Worm (Caenorhabditis elegans) whole organism, midembryonic: ENCODE results near the gene nhr-36.

ENCODE experiments used
- T22C8.4 ChIP-seq: fragments of 200-800 bp; sonication (Bioruptor generic); IDR thresholded peaks from 2 replicates; pipeline ENCODE4 v1.3.6; 2022; ENCODE audit warnings: missing genetic modification characterization, missing compliant biosample characterization
- klf-2 ChIP-seq: fragments of 200-800 bp; sonication (Bioruptor generic); conservative IDR thresholded peaks from 2 replicates; pipeline ENCODE4 v1.3.6; 2022; ENCODE audit warnings: missing genetic modification reagents, missing genetic modification characterization, missing compliant biosample characterization
- tab-1 ChIP-seq: fragments of 200-800 bp; sonication (Bioruptor generic); IDR thresholded peaks from 2 replicates; pipeline ENCODE4 v1.3.6; 2022; ENCODE audit warnings: missing genetic modification characterization, missing compliant biosample characterization
- ztf-23 ChIP-seq: fragments of 200-800 bp; sonication (Bioruptor generic); IDR thresholded peaks from 2 replicates; pipeline ENCODE4 v1.3.6; 2022; ENCODE audit warnings: missing genetic modification reagents, missing genetic modification characterization, missing compliant biosample characterization

- no peak for TF ChIP-seq T22C8.4 (GFP tag; lab: Robert Waterston, UW)
- TF ChIP-seq ztf-23 (GFP tag; lab: Robert Waterston, UW): no peak
- no peak for TF ChIP-seq klf-2 (GFP tag; lab: Robert Waterston, UW)
- TF ChIP-seq tab-1 (GFP tag; lab: Robert Waterston, UW): no peak
Observed at ce11 chrV:9297332-9297731, 35.9 kb upstream of the nhr-36 start, which contains the start of gene F44A2.5.
